Worm (Caenorhabditis elegans): ENCODE results near the gene srv-27.

ce11 chrIV:6335908-6336307 lies 37.8 kb upstream of the srv-27 start, which contains the start of gene mif-4:
- TF ChIP-seq dao-5 (tag; optimal IDR thresholded peaks at IDR 0.05) (no peak), him-1 (tag; optimal IDR thresholded peaks at IDR 0.05) (no peak)
